Fruit fly (Drosophila melanogaster) whole organism: ENCODE measurements around the gene Sbat.
A peak's percentile ranks its signal among the peaks of the same experiment; 100 is the strongest.

Experiments
- CG8478 ChIP-seq: fragments of >200 bp; optimal IDR thresholded peaks from 2 replicates; lab custom pipeline; 2018; ENCODE audit warnings: inconsistent platforms
- Dll ChIP-seq: fragments of >200 bp; optimal IDR thresholded peaks from 2 replicates; lab custom pipeline; 2017
- EcR ChIP-seq, 2 experiments: fragments of >200 bp; optimal IDR thresholded peaks; 2 replicates each; lab custom pipeline; 2017; ENCODE audit warnings: missing biosample characterization in 2 of 2, missing genetic modification characterization in 2 of 2, missing genetic modification reagents in 2 of 2
- pan ChIP-seq: fragments of >200 bp; optimal IDR thresholded peaks from 2 replicates; lab custom pipeline; 2017
- psq ChIP-seq: fragments of >200 bp; optimal IDR thresholded peaks from 2 replicates; lab custom pipeline; 2017
- usp ChIP-seq: fragments of >200 bp; optimal IDR thresholded peaks from 2 replicates; lab custom pipeline; 2017; ENCODE audit warnings: missing biosample characterization, missing genetic modification characterization, mixed read lengths

Sbat gene

DNA sequence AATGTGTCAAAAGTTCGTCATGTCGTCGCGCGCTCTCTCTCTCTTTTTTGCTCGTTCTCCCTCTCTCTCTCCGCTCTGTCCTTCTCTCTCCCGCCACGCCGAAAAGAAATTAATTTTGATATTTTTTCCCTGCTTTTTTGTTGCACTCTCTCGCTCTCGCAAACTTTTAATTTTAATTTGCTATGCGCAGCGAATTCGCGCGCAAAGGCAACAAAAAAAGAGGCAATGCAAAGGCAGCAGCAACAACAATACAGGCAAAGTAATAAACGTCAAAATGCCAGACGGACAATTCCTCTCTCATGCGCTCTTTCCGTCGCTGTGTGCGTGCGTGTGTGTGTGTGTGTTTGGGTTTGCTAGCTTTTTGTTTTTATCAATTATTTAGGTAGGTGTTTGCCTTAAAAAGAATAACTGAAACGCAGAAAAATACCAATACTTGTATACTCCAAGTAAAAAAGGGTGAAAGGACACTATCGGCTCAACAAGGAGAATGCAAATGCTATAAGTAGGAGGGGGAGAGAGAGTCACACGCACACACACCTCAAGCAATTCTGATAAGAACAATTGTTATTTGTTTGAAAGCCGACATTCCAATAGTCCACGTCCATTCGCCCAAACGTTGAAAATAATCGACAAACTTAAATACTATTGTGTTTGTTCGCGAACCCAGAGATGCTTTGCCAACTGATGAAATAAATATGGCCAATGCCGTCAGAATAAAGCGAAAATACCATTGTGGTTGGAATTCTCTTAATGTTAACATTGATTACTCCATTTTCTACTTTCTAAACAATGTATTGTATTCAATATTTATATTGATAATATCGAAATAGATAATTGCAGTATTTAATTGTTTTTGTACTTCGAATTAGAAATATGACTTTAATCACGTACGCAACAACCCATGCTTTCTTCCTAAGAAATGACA lies 8.7 kb downstream of the Sbat start:
- TF ChIP-seq Dll (lab: Kevin White, UChicago), result peak; percentile 80
- no peak for TF ChIP-seq psq (lab: Kevin White, UChicago)
- no peak for TF ChIP-seq pan (lab: Kevin White, UChicago)

DNA sequence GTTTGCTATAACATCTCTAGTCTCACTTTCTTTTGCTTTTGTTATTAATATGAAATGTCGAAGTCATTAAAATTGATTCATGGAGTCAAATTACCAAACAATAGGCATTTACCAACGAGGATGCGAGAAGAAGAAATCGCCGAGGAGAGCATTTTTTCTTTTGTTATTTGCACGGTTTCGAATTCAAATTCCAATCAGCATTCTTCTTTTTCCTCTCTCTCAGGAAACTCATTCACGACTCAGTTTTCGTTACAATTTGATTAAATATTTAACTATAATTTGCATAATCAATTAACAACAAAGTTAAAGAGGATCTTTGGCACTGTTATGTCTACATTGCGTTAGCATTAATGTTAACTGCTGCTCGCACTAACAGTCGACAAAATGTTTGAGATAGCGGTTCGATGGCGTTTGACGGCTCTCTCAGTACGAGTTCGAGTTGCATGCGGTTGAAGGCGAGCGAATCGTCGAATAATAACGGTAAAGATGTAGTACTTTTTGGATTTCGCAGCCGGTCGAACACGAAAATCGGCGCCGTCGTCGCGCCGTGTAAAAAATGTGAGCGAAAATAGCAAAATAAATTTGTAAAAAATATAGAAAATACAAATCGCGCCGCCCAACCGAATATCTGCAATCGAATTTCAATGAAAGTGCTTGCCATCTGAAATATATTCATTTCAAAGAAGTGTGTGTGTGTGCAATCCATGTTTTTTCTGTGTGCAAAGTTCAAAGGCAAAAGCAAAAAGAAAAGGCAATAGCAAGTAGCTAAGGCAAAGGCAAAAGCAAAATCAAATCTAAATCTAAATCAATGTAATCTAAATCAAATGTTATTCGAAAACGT lies 9.8 kb downstream of the Sbat start:
- TF ChIP-seq CG8478 (lab: Kevin White, UChicago) (no peak), usp (GFP tag; lab: Kevin White, UChicago) (no peak), psq (lab: Kevin White, UChicago) (no peak), EcR (GFP tag; optimal IDR thresholded peaks at IDR 0.05; lab: Kevin White, UChicago) (no peak), pan (lab: Kevin White, UChicago) (no peak), Dll (lab: Kevin White, UChicago) (no peak)

DNA sequence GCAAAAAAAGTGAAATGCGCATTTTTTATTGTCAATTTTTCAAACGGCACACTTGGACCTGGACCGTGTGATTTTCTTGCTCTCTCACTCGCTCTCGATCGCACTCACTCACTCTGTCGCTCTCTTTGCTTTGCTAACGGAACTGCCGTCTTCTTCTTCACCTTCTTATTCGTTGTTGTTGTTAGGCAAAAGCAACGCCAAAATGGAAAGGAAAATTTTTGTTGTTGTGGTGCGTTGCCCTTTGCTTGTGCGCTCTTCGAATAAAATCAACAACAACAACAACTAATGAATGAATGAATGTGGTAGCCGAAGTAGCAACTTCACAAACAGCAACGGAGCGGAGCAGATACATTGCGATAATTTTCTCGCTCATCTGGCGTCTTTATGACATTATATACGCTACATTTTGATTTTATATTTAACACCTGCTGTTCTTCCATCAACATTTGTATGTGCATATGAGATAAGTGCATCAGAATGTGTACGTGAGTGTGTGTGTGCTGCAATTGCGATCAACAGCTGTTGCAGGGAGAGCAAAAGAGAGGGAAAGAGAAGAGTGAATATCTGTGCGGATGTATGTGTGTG lies 10.8 kb downstream of the Sbat start:
- no peak for TF ChIP-seq usp (GFP tag; lab: Kevin White, UChicago)
- peak in 1 of 2 experiments; percentile 78 for TF ChIP-seq EcR (GFP tag; optimal IDR thresholded peaks at IDR 0.05; lab: Kevin White, UChicago)
- no peak for TF ChIP-seq Dll (lab: Kevin White, UChicago)
- TF ChIP-seq psq (lab: Kevin White, UChicago), result no peak
- no peak for TF ChIP-seq pan (lab: Kevin White, UChicago)

dm6 chr2L:2891200-2891599 lies 13.1 kb downstream of the Sbat start:
- no peak for TF ChIP-seq Dll (lab: Kevin White, UChicago)
- TF ChIP-seq EcR (GFP tag; optimal IDR thresholded peaks at IDR 0.05; lab: Kevin White, UChicago), result no peak
- no peak for TF ChIP-seq usp (GFP tag; lab: Kevin White, UChicago)
- TF ChIP-seq pan (lab: Kevin White, UChicago), result no peak
- no peak for TF ChIP-seq psq (lab: Kevin White, UChicago)
- TF ChIP-seq CG8478 (lab: Kevin White, UChicago), result no peak

DNA sequence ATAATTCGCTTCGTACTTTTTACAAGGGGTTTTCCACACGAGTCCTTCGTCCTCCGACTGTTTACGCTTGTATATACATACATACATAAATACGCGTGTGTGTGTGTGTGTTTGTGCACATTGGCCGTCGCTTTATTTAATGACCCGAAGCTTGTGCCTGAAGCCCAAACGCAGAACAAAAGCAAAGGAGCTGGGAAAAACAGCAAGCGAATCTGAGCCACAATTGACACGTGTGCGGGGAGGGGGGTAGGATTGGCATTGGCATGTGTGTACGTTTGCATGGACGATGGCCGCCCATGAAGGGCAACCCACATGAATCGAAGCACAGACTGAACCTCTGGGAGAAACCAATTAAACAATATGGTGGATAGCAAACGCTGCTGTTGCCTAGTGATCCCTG lies 16.2 kb downstream of the Sbat start:
- TF ChIP-seq usp (GFP tag; lab: Kevin White, UChicago), result no peak
- TF ChIP-seq Dll (lab: Kevin White, UChicago), result no peak
- TF ChIP-seq pan (lab: Kevin White, UChicago), result no peak
- TF ChIP-seq CG8478 (lab: Kevin White, UChicago), result no peak
- no peak for TF ChIP-seq EcR (GFP tag; optimal IDR thresholded peaks at IDR 0.05; lab: Kevin White, UChicago)
- no peak for TF ChIP-seq psq (lab: Kevin White, UChicago)

DNA sequence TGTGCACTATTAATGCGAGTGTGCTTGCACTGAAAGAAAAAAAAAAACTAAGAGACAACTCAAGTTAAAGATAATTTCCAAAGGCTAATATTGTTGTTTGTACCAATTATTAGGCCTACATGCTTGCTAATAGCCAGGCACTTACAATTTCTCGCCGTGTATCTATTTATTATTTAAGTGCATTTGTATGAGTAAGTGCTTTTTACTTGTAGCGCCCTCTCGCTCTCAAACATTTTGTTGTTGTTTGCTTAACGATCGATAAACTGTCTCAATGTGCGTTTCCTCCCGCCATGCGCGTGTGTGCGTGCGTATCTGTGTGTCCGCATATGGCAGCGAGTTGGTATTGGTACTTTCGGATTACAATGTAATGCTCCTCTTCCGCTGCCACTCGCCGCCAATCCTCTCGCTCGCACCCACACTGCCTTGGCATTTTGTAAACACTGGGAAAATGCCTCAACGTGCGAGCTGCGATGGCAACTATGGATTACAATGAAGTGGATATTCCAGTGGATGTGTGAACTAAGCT lies 18.9 kb downstream of the Sbat start:
- TF ChIP-seq psq (lab: Kevin White, UChicago) (no peak), pan (lab: Kevin White, UChicago) (no peak), Dll (lab: Kevin White, UChicago) (no peak), usp (GFP tag; lab: Kevin White, UChicago) (no peak)

DNA sequence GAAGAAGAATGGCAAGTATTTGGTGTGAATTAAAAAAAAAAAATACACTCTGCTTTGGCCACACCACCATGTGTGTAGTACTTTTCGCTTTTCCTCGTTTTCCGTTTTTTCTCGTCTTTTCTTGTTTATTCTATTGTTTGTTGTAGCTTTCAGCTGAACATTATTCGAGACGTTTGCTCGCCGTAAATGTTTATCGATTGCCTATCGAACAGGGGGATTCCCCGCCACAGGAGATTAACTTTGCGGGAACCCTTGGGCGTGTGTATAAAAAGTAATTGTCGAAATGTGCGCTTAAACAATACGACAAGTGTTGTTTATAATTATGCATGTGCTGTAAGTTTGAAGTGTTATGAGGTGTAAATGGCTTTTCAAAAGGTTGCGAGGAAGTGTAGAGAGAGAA lies 19.6 kb downstream of the Sbat start:
- TF ChIP-seq pan (lab: Kevin White, UChicago), result no peak
- TF ChIP-seq usp (GFP tag; lab: Kevin White, UChicago), result no peak
- no peak for TF ChIP-seq CG8478 (lab: Kevin White, UChicago)
- no peak for TF ChIP-seq Dll (lab: Kevin White, UChicago)
- no peak for TF ChIP-seq psq (lab: Kevin White, UChicago)
- TF ChIP-seq EcR (GFP tag; optimal IDR thresholded peaks at IDR 0.05; lab: Kevin White, UChicago), result no peak

DNA sequence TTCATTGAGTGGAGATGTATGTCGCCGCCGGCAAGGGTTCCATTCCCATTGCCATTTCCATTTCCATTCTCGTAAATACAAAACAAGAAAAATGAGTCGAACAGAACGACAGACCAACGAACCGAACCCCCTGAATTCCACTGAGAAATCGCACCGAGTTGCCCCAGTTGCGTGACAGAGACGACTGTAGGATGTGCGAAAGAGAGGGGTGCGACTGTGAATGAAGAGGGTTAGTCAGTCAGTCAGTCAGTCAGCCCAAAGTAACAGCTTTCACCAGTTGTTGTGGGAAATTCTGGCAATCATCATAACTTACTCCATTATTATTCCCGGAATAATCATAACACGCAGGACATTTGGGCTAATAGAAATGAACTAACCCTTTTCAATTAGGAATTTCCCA lies 20.1 kb downstream of the Sbat start:
- no peak for TF ChIP-seq pan (lab: Kevin White, UChicago)

- TF ChIP-seq psq (lab: Kevin White, UChicago) (no peak), CG8478 (lab: Kevin White, UChicago) (no peak), EcR (GFP tag; optimal IDR thresholded peaks at IDR 0.05; lab: Kevin White, UChicago) (peak in 1 of 2 experiments; percentile 29)
Measured at dm6 chr2L:2900392-2901028, 22.4 kb downstream of the Sbat start.

DNA sequence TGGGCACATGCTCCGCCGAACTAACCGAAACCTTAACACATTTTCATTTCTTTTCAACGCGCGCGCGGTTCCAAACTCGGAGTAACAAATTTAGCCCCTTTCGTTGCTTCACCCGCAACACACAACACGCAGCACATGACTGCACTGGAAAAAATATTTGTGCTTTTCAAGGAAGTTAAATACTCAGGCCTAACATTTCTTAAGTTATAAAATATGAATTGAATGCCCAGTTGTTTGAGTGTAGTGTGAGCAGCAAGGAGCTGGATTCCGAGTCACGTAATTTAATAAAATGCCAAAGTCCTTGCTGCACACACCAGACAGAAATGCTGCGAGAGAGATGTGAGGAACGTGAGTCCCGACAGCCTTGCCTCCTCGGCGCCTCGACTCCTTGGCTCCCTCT lies 23.3 kb downstream of the Sbat start:
- TF ChIP-seq psq (lab: Kevin White, UChicago), result no peak

dm6 chr2L:2903649-2904048 lies 25.5 kb downstream of the Sbat start:
- TF ChIP-seq pan (lab: Kevin White, UChicago) (no peak), Dll (lab: Kevin White, UChicago) (no peak), psq (lab: Kevin White, UChicago) (no peak), usp (GFP tag; lab: Kevin White, UChicago) (no peak), CG8478 (lab: Kevin White, UChicago) (no peak), EcR (GFP tag; optimal IDR thresholded peaks at IDR 0.05; lab: Kevin White, UChicago) (no peak)
